Fruit fly (Drosophila melanogaster): Measurements from ENCODE around the gene Mnt.
A peak's percentile ranks its signal among the peaks of the same experiment; 100 is the strongest.

The Mnt gene

dm6 chrX:3672095-3672995, 744 bp downstream of the Mnt start (continued):
- peak; percentile 47 for TF ChIP-seq CG7839 (tag; optimal IDR thresholded peaks at IDR 0.05)
- TF ChIP-seq CG10147 (GFP tag; optimal IDR thresholded peaks at IDR 0.05) = no peak
- no peak for TF ChIP-seq CG12104 (GFP tag; optimal IDR thresholded peaks at IDR 0.05)
- no peak for TF ChIP-seq sima (GFP tag; optimal IDR thresholded peaks at IDR 0.05)
- no peak for TF ChIP-seq ato (GFP tag; IDR thresholded peaks at IDR 0.05; ENCODE audit: partially characterized antibody)
- peak; percentile 11 for TF ChIP-seq tx (GFP tag; optimal IDR thresholded peaks at IDR 0.05)
- TF ChIP-seq Adf1 (GFP tag; IDR thresholded peaks at IDR 0.05) = peak; percentile 27; the same call in 1 of the 2 replicates
- peak; percentile 15 for TF ChIP-seq Chrac-16 (GFP tag; optimal IDR thresholded peaks at IDR 0.05)
- peak; percentile 54; the same call in 1 of the 3 replicates for TF ChIP-seq ci (GFP tag; IDR thresholded peaks at IDR 0.05)
- TF ChIP-seq nom (GFP tag; optimal IDR thresholded peaks at IDR 0.05) = peak; percentile 85
- no peak for TF ChIP-seq Lpt (GFP tag; optimal IDR thresholded peaks at IDR 0.05)
- TF ChIP-seq Sox102F (GFP tag; optimal IDR thresholded peaks at IDR 0.05) = peak; percentile 17
- peak; percentile 61 for TF ChIP-seq rib (GFP tag; IDR thresholded peaks at IDR 0.05)
- no peak for TF ChIP-seq pnt (GFP tag; optimal IDR thresholded peaks at IDR 0.05)
- no peak for TF ChIP-seq eyg (GFP tag; optimal IDR thresholded peaks at IDR 0.05)
- peak; percentile 24 for TF ChIP-seq jumu (GFP tag; optimal IDR thresholded peaks at IDR 0.05)
- TF ChIP-seq zfh1 (GFP tag; IDR thresholded peaks at IDR 0.05) = peak; percentile 46; the same call in 2 of the 3 replicates
- no peak for TF ChIP-seq Hr51 (GFP tag; optimal IDR thresholded peaks at IDR 0.05)
- peak; percentile 86 for TF ChIP-seq CG18599 (GFP tag; optimal IDR thresholded peaks at IDR 0.05)
- 0 out of 3 replicates have a peak, but pooled peaks have one; percentile 22 for TF ChIP-seq CG11695 (GFP tag; IDR thresholded peaks at IDR 0.05)
- TF ChIP-seq Blimp-1 (GFP tag; optimal IDR thresholded peaks at IDR 0.05) = no peak
- TF ChIP-seq CG3847 (GFP tag; IDR thresholded peaks at IDR 0.05) = peak; percentile 59
- TF ChIP-seq croc (GFP tag; conservative IDR thresholded peaks at IDR 0.05) = no peak
- no peak for TF ChIP-seq hbn (GFP tag; IDR thresholded peaks at IDR 0.05; ENCODE audit: partially characterized antibody)
- TF ChIP-seq Hand (GFP tag; optimal IDR thresholded peaks at IDR 0.05) = peak; percentile 23
- no peak for TF ChIP-seq ems (GFP tag; optimal IDR thresholded peaks at IDR 0.05)
- TF ChIP-seq Dad (GFP tag; optimal IDR thresholded peaks at IDR 0.05) = peak; percentile 3
- TF ChIP-seq CG11696 (GFP tag; IDR thresholded peaks at IDR 0.05) = peak; percentile 13; the same call in 1 of the 2 replicates
- TF ChIP-seq toy (GFP tag; IDR thresholded peaks at IDR 0.05) = 0 out of 2 replicates have a peak, but pooled peaks have one; percentile 17
- TF ChIP-seq sd (tag; optimal IDR thresholded peaks at IDR 0.05) = peak; percentile 3
- 0 out of 2 replicates have a peak, but pooled peaks have one; percentile 23 for TF ChIP-seq CG10321 (GFP tag; IDR thresholded peaks at IDR 0.05)
- peak; percentile 59 for TF ChIP-seq CG14441 (GFP tag; IDR thresholded peaks at IDR 0.05)
- peak; percentile 71 for TF ChIP-seq mam (GFP tag; optimal IDR thresholded peaks at IDR 0.05)
- no peak for TF ChIP-seq CG2202 (tag; optimal IDR thresholded peaks at IDR 0.05)
- TF ChIP-seq CG34422 (GFP tag; IDR thresholded peaks at IDR 0.05) = peak; percentile 41; the same call in 1 of the 3 replicates
- TF ChIP-seq CG31365 (tag; optimal IDR thresholded peaks at IDR 0.05) = no peak
- TF ChIP-seq Ada2b (GFP tag; IDR thresholded peaks at IDR 0.05) = peak; percentile 61
- no peak for TF ChIP-seq CG12744 (GFP tag; optimal IDR thresholded peaks at IDR 0.05)
- TF ChIP-seq mld (GFP tag; IDR thresholded peaks at IDR 0.05; ENCODE audit: partially characterized antibody) = no peak
- TF ChIP-seq oc (tag; optimal IDR thresholded peaks at IDR 0.05) = no peak
- TF ChIP-seq chif (GFP tag; optimal IDR thresholded peaks at IDR 0.05) = no peak
- TF ChIP-seq CG8765 (GFP tag; IDR thresholded peaks at IDR 0.05) = peak; percentile 17; the same call in 1 of the 2 replicates
- TF ChIP-seq H15 (GFP tag; IDR thresholded peaks at IDR 0.05) = peak; percentile 33; the same call in 1 of the 3 replicates
- peak; percentile 57 for TF ChIP-seq cg (GFP tag; optimal IDR thresholded peaks at IDR 0.05)
- no peak for TF ChIP-seq tup (GFP tag; optimal IDR thresholded peaks at IDR 0.05)
- peak; percentile 34; the same call in 1 of the 2 replicates for TF ChIP-seq CG7372 (GFP tag; IDR thresholded peaks at IDR 0.05)
- TF ChIP-seq row (GFP tag; IDR thresholded peaks at IDR 0.05) = peak; percentile 66
- TF ChIP-seq CG14050 (GFP tag; IDR thresholded peaks at IDR 0.05) = peak; percentile 30; the same call in 2 of the 3 replicates
